Worm (Caenorhabditis elegans): Measurements from ENCODE around the gene srh-233.

- TF ChIP-seq nhr-76 (tag; optimal IDR thresholded peaks at IDR 0.05) (no peak), dpl-1 (GFP tag; optimal IDR thresholded peaks at IDR 0.05) (no peak), blmp-1 (tag; optimal IDR thresholded peaks at IDR 0.05) (no peak), fkh-10 (GFP tag; optimal IDR thresholded peaks at IDR 0.05) (no peak), xbp-1 (tag; optimal IDR thresholded peaks at IDR 0.05) (no peak), egl-13 (tag; optimal IDR thresholded peaks at IDR 0.05) (no peak), lin-15B (tag; optimal IDR thresholded peaks at IDR 0.05) (no peak), Y116A8C.19 (tag; optimal IDR thresholded peaks at IDR 0.05; ENCODE audit: borderline replicate concordance) (no peak), nhr-12 (tag; optimal IDR thresholded peaks at IDR 0.05) (no peak), mep-1 (tag; optimal IDR thresholded peaks at IDR 0.05) (no peak), jun-1 (tag; optimal IDR thresholded peaks at IDR 0.05) (no peak), ces-1 (GFP tag; optimal IDR thresholded peaks at IDR 0.05) (no peak), ztf-4 (tag; optimal IDR thresholded peaks at IDR 0.05) (no peak), fos-1 (tag; optimal IDR thresholded peaks at IDR 0.05) (no peak)
Measured at ce11 chrV:20094908-20095307, 45.7 kb downstream of the srh-233 start, which contains the start of gene nlp-69.
